Worm (Caenorhabditis elegans) whole organism, late embryonic: ENCODE data around the gene F41C3.2.

Source experiments
- C08G9.2 ChIP-seq: sonication (generic microtip); optimal IDR thresholded peaks from 2 replicates; lab custom pipeline; 2016; ENCODE audit warnings: mild to moderate bottlenecking, missing genetic modification characterization, moderate library complexity, missing compliant biosample characterization
- F13H6.1 ChIP-seq: sonication (generic microtip); optimal IDR thresholded peaks from 2 replicates; lab custom pipeline; 2016; ENCODE audit warnings: missing genetic modification characterization, missing compliant biosample characterization
- K02D7.2 ChIP-seq: sonication (generic microtip); optimal IDR thresholded peaks from 2 replicates; lab custom pipeline; 2017; ENCODE audit warnings: mild to moderate bottlenecking, missing genetic modification characterization, missing compliant biosample characterization
- ahr-1 ChIP-seq: sonication (generic microtip); optimal IDR thresholded peaks from 2 replicates; lab custom pipeline; 2016; ENCODE audit warnings: missing genetic modification characterization, missing compliant biosample characterization
- ama-1 ChIP-seq: fragments of 150-350 bp; optimal IDR thresholded peaks from 2 replicates; lab custom pipeline; 2014
- ceh-18 ChIP-seq: sonication (generic microtip); optimal IDR thresholded peaks from 2 replicates; lab custom pipeline; 2016; ENCODE audit warnings: missing genetic modification characterization, missing compliant biosample characterization
- ceh-2 ChIP-seq: sonication (generic microtip); optimal IDR thresholded peaks from 2 replicates; lab custom pipeline; 2016; ENCODE audit warnings: missing genotype, missing genetic modification characterization, missing compliant biosample characterization
- ceh-22 ChIP-seq: sonication (generic microtip); optimal IDR thresholded peaks from 2 replicates; lab custom pipeline; 2017; ENCODE audit warnings: missing biosample characterization, missing genetic modification characterization
- ceh-24 ChIP-seq: sonication (generic microtip); optimal IDR thresholded peaks from 2 replicates; lab custom pipeline; 2016; ENCODE audit warnings: mild to moderate bottlenecking, missing genetic modification characterization, missing compliant biosample characterization
- ceh-45 ChIP-seq: fragments of 200-800 bp; sonication (Bioruptor generic); IDR thresholded peaks from 2 replicates; pipeline ENCODE4 v1.3.6; 2022; ENCODE audit warnings: missing genetic modification reagents, missing genetic modification characterization, missing compliant biosample characterization
- che-1 ChIP-seq: sonication (generic microtip); optimal IDR thresholded peaks from 2 replicates; lab custom pipeline; 2016; ENCODE audit warnings: mild to moderate bottlenecking, missing genetic modification characterization, missing compliant biosample characterization
- dmd-4 ChIP-seq: sonication (generic microtip); optimal IDR thresholded peaks from 2 replicates; lab custom pipeline; 2016; ENCODE audit warnings: borderline replicate concordance, missing genetic modification characterization, missing compliant biosample characterization
- dve-1 ChIP-seq: sonication (generic microtip); optimal IDR thresholded peaks from 2 replicates; lab custom pipeline; 2017; ENCODE audit warnings: antibody characterized with exemption, mild to moderate bottlenecking, missing genetic modification characterization, missing compliant biosample characterization
- elt-2 ChIP-seq: sonication (generic microtip); optimal IDR thresholded peaks from 2 replicates; lab custom pipeline; 2016; ENCODE audit warnings: missing genetic modification reagents, missing genetic modification characterization, missing compliant biosample characterization
- elt-4 ChIP-seq: sonication (generic microtip); optimal IDR thresholded peaks from 2 replicates; lab custom pipeline; 2016; ENCODE audit warnings: missing genetic modification characterization, missing compliant biosample characterization
- ets-4 ChIP-seq: sonication (generic microtip); optimal IDR thresholded peaks from 2 replicates; lab custom pipeline; 2016; ENCODE audit warnings: missing genetic modification characterization, missing compliant biosample characterization
- fkh-10 ChIP-seq: fragments of 150-350 bp; optimal IDR thresholded peaks from 2 replicates; lab custom pipeline; 2014; ENCODE audit warnings: missing biosample characterization, missing genetic modification reagents, missing genetic modification characterization
- fkh-6 ChIP-seq: sonication (generic microtip); optimal IDR thresholded peaks from 2 replicates; lab custom pipeline; 2016; ENCODE audit warnings: missing genetic modification characterization, missing compliant biosample characterization
- gmeb-2 ChIP-seq: sonication (generic microtip); optimal IDR thresholded peaks from 2 replicates; lab custom pipeline; 2016; ENCODE audit warnings: missing genetic modification characterization, inconsistent platforms, missing compliant biosample characterization
- hlh-13 ChIP-seq: fragments of 200-800 bp; sonication (Bioruptor generic); optimal IDR thresholded peaks from 2 replicates; lab custom pipeline; 2018; ENCODE audit warnings: mild to moderate bottlenecking, missing genetic modification characterization, missing compliant biosample characterization
- hlh-15 ChIP-seq: sonication (generic microtip); optimal IDR thresholded peaks from 2 replicates; lab custom pipeline; 2016; ENCODE audit warnings: missing genetic modification characterization, missing compliant biosample characterization
- hlh-30 ChIP-seq: sonication (generic microtip); optimal IDR thresholded peaks from 2 replicates; lab custom pipeline; 2017; ENCODE audit warnings: antibody characterized with exemption, missing genetic modification characterization, missing compliant biosample characterization; ENCODE audit not compliant: insufficient read depth
- lim-6 ChIP-seq: sonication (generic microtip); optimal IDR thresholded peaks from 2 replicates; lab custom pipeline; 2016; ENCODE audit warnings: missing genetic modification characterization, missing compliant biosample characterization
- madf-2 ChIP-seq: sonication (generic microtip); optimal IDR thresholded peaks from 2 replicates; lab custom pipeline; 2017; ENCODE audit warnings: missing genetic modification characterization, missing compliant biosample characterization
- mec-3 ChIP-seq: sonication (generic microtip); optimal IDR thresholded peaks from 2 replicates; lab custom pipeline; 2016; ENCODE audit warnings: borderline replicate concordance, missing genetic modification characterization, missing compliant biosample characterization
- nfya-1 ChIP-seq: sonication (generic microtip); optimal IDR thresholded peaks from 2 replicates; lab custom pipeline; 2017; ENCODE audit warnings: missing genetic modification characterization, mild to moderate bottlenecking, missing compliant biosample characterization, antibody characterized with exemption, moderate library complexity
- odd-2 ChIP-seq: sonication (generic microtip); optimal IDR thresholded peaks from 2 replicates; lab custom pipeline; 2017; ENCODE audit warnings: antibody characterized with exemption, mild to moderate bottlenecking, missing genetic modification characterization, missing compliant biosample characterization
- pag-3 ChIP-seq: sonication (generic microtip); optimal IDR thresholded peaks from 2 replicates; lab custom pipeline; 2016; ENCODE audit warnings: missing compliant biosample characterization, missing genetic modification characterization, borderline replicate concordance
- pat-9 ChIP-seq: fragments of 200-800 bp; sonication (Bioruptor generic); optimal IDR thresholded peaks from 2 replicates; lab custom pipeline; 2018; ENCODE audit warnings: mild to moderate bottlenecking, missing genetic modification characterization, moderate library complexity, missing compliant biosample characterization
- pqm-1 ChIP-seq: sonication (generic microtip); optimal IDR thresholded peaks from 2 replicates; lab custom pipeline; 2016; ENCODE audit warnings: missing genetic modification characterization, missing compliant biosample characterization
- rnt-1 ChIP-seq: sonication (generic microtip); optimal IDR thresholded peaks from 2 replicates; lab custom pipeline; 2016; ENCODE audit warnings: missing genetic modification characterization, missing compliant biosample characterization
- sox-4 ChIP-seq: sonication (generic microtip); optimal IDR thresholded peaks from 2 replicates; lab custom pipeline; 2017; ENCODE audit warnings: mild to moderate bottlenecking, missing genetic modification characterization, inconsistent platforms, missing compliant biosample characterization
- syd-9 ChIP-seq: sonication (generic microtip); optimal IDR thresholded peaks from 2 replicates; lab custom pipeline; 2016; ENCODE audit warnings: mild to moderate bottlenecking, missing genetic modification characterization, moderate library complexity, missing compliant biosample characterization
- tbx-7 ChIP-seq: sonication (generic microtip); optimal IDR thresholded peaks from 2 replicates; lab custom pipeline; 2016; ENCODE audit warnings: missing genotype, missing genetic modification characterization, missing compliant biosample characterization
- unc-3 ChIP-seq, 2 experiments: fragments of 200-800 bp in 1 of 2; sonication (Bioruptor generic) in 1 of 2; sonication (generic microtip) in 1 of 2; conservative IDR thresholded peaks in 1 of 2; optimal IDR thresholded peaks in 1 of 2; 2 replicates each; pipeline versions ENCODE4 v1.3.6 to Lab custom; 2016 to 2022; ENCODE audit warnings: missing compliant biosample characterization in 2 of 2, missing genetic modification characterization in 2 of 2, missing genetic modification reagents in 1 of 2
- unc-42 ChIP-seq: sonication (generic microtip); optimal IDR thresholded peaks from 2 replicates; lab custom pipeline; 2016; ENCODE audit warnings: missing genotype, missing genetic modification characterization, missing compliant biosample characterization
- unc-86 ChIP-seq: sonication (generic microtip); optimal IDR thresholded peaks from 2 replicates; lab custom pipeline; 2016; ENCODE audit warnings: missing genetic modification characterization, missing compliant biosample characterization
- ztf-16 ChIP-seq: sonication (generic microtip); optimal IDR thresholded peaks from 2 replicates; lab custom pipeline; 2017; ENCODE audit warnings: missing genetic modification characterization, missing compliant biosample characterization

The F41C3.2 gene

ce11 chrII:4703011-4703410, 46.8 kb upstream of the F41C3.2 start:
- TF ChIP-seq elt-4 (tag; lab: Kevin White, UChicago): no peak
- TF ChIP-seq pag-3: no peak
- TF ChIP-seq dve-1 (tag; lab: Kevin White, UChicago): no peak
- no peak for TF ChIP-seq fkh-6 (tag; lab: Kevin White, UChicago)
- TF ChIP-seq fkh-10 (GFP tag; lab: Kevin White, UChicago): no peak
- no peak for TF ChIP-seq unc-86 (tag; lab: Kevin White, UChicago)
- no peak for TF ChIP-seq ceh-24 (tag; lab: Kevin White, UChicago)
- no peak for TF ChIP-seq ama-1
- TF ChIP-seq hlh-15: no peak
- TF ChIP-seq, all 69 proteins: peak for 0

ce11 chrII:4706359-4706871, 43.4 kb upstream of the F41C3.2 start, which contains the start of the genes F10G7.9 and tsn-1:
F10G7.9 (minus strand) TSS chrII:4706485.
tsn-1 (plus strand) TSS chrII:4706821.
- TF ChIP-seq madf-2: no peak
- peak; percentile 41 for TF ChIP-seq hlh-30 (tag; lab: Kevin White, UChicago)
- peak; percentile 56 for TF ChIP-seq nfya-1 (tag; lab: Kevin White, UChicago)
- TF ChIP-seq rnt-1: no peak

- TF ChIP-seq ets-4 (tag; lab: Kevin White, UChicago) (no peak), hlh-30 (tag; lab: Kevin White, UChicago) (no peak), F13H6.1 (tag; lab: Kevin White, UChicago) (no peak), lim-6 (tag; lab: Kevin White, UChicago) (no peak), unc-86 (tag; lab: Kevin White, UChicago) (no peak), ztf-16 (no peak), pqm-1 (tag; lab: Kevin White, UChicago) (no peak), elt-2 (no peak), odd-2 (tag; lab: Kevin White, UChicago) (no peak), syd-9 (tag; lab: Kevin White, UChicago) (no peak), unc-42 (tag; lab: Kevin White, UChicago) (no peak), mec-3 (no peak), che-1 (tag; lab: Kevin White, UChicago) (no peak), K02D7.2 (no peak), dmd-4 (tag; lab: Kevin White, UChicago) (no peak), ceh-22 (tag; lab: Kevin White, UChicago) (no peak), hlh-13 (GFP tag; lab: Kevin White, UChicago) (no peak)
Measured at ce11 chrII:4710120-4710519, 39.6 kb upstream of the F41C3.2 start, which contains the start of gene tag-151. tag-151 (plus strand) TSS chrII:4710277.

- TF ChIP-seq ceh-24 (tag; lab: Kevin White, UChicago) (no peak), mec-3 (no peak), tbx-7 (no peak), ceh-2 (tag; lab: Kevin White, UChicago) (no peak), ceh-45 (GFP tag; lab: Robert Waterston, UW) (no peak), unc-3 (GFP tag; conservative IDR thresholded peaks at IDR 0.05; lab: Robert Waterston, UW) (no peak), unc-3 (tag; optimal IDR thresholded peaks at IDR 0.05; lab: Kevin White, UChicago) (no peak), ceh-18 (no peak), pat-9 (tag; lab: Kevin White, UChicago) (no peak), gmeb-2 (tag; lab: Kevin White, UChicago) (no peak)
Measured at ce11 chrII:4710813-4711212, 39.0 kb upstream of the F41C3.2 start.

DNA sequence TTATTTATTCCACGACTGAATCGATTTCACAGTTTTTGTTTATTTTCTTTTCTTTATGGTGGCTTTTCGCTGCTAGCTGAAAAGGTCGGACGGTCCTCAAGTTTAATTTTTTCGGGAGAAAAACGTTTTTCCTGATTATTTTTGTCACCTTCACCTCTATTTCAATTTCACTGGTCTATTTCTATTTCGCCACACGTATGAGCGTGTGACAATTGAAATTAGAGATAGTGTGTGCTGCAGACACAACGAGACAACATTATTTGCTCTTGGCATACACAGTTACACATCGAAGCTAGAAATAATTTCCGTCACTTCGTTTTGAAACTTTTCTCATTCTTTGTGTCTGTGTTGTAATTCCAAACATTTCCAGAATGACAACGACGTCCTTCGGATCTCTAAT, 34.1 kb upstream of the F41C3.2 start, which contains the start of gene F41C3.8:
TSS of gene F41C3.8 (plus strand) at position 371 of the 400 bp plus-strand sequence.
- TF ChIP-seq tbx-7 (no peak), ama-1 (no peak), pqm-1 (tag; lab: Kevin White, UChicago) (no peak), ahr-1 (no peak), dve-1 (tag; lab: Kevin White, UChicago) (no peak), fkh-6 (tag; lab: Kevin White, UChicago) (no peak), elt-4 (tag; lab: Kevin White, UChicago) (no peak), ceh-24 (tag; lab: Kevin White, UChicago) (no peak), syd-9 (tag; lab: Kevin White, UChicago) (no peak), rnt-1 (no peak), C08G9.2 (tag; lab: Kevin White, UChicago) (no peak), sox-4 (tag; lab: Kevin White, UChicago) (no peak)
